Worm (Caenorhabditis elegans) whole organism, L4 larva: Measurements from ENCODE around the gene F40H3.3.
A peak's percentile ranks its signal among the peaks of the same experiment; 100 is the strongest.

Experiments used
- F37D6.2 ChIP-seq: sonication (generic microtip); optimal IDR thresholded peaks from 2 replicates; lab custom pipeline; 2016; ENCODE audit warnings: mild to moderate bottlenecking, missing genetic modification characterization, missing compliant biosample characterization
- F49E8.2 ChIP-seq: sonication (generic microtip); optimal IDR thresholded peaks from 2 replicates; lab custom pipeline; 2016; ENCODE audit warnings: missing compliant biosample characterization, mild to moderate bottlenecking, missing genetic modification characterization, borderline replicate concordance
- R02D3.7 ChIP-seq: fragments of 150-350 bp; sonication (generic microtip); optimal IDR thresholded peaks from 3 replicates; lab custom pipeline; 2014; ENCODE audit warnings: missing biosample characterization, missing genetic modification characterization
- T20F7.1 ChIP-seq: fragments of 200-800 bp; sonication (Bioruptor generic); optimal IDR thresholded peaks from 2 replicates; lab custom pipeline; 2018; ENCODE audit warnings: mild to moderate bottlenecking, missing genetic modification characterization, missing compliant biosample characterization
- T26A8.4 ChIP-seq: fragments of 200-800 bp; sonication (Bioruptor generic); IDR thresholded peaks from 2 replicates; pipeline ENCODE4 v1.3.6; 2022; ENCODE audit warnings: missing genetic modification characterization, missing compliant biosample characterization
- ZK546.5 ChIP-seq, 2 experiments: sonication (generic microtip); optimal IDR thresholded peaks; 2 replicates each; lab custom pipeline; 2017; ENCODE audit warnings: missing biosample characterization in 2 of 2, missing genetic modification characterization in 2 of 2
- aha-1 ChIP-seq: fragments of 150-350 bp; peaks from one replicate; lab custom pipeline; 2014; ENCODE audit warnings: missing biosample characterization, missing genetic modification characterization
- ceh-28 ChIP-seq: fragments of 150-350 bp; optimal IDR thresholded peaks from 2 replicates; lab custom pipeline; 2014; ENCODE audit warnings: missing biosample characterization, missing genetic modification reagents, missing genetic modification characterization
- ceh-44 ChIP-seq: fragments of 200-800 bp; sonication (Bioruptor generic); IDR thresholded peaks from 2 replicates; pipeline ENCODE4 v1.3.6; 2022; ENCODE audit warnings: missing genetic modification reagents, missing genetic modification characterization, missing compliant biosample characterization
- ceh-82 ChIP-seq: sonication (generic microtip); optimal IDR thresholded peaks from 2 replicates; lab custom pipeline; 2017; ENCODE audit warnings: missing biosample characterization, missing genetic modification characterization
- daf-16 ChIP-seq, 3 experiments: sonication (generic microtip); optimal IDR thresholded peaks; 2 replicates each; lab custom pipeline; 2016 to 2017; ENCODE audit warnings: missing genetic modification characterization in 3 of 3, missing genetic modification reagents in 3 of 3, mild to moderate bottlenecking in 2 of 3, missing compliant biosample characterization in 2 of 3, missing biosample characterization in 1 of 3, moderate library complexity in 1 of 3
- dmd-6 ChIP-seq: fragments of 200-800 bp; sonication (Bioruptor generic); IDR thresholded peaks from 2 replicates; pipeline ENCODE4 v1.3.6; 2022; ENCODE audit warnings: missing genetic modification reagents, missing genetic modification characterization, missing compliant biosample characterization
- dmd-8 ChIP-seq: fragments of 200-800 bp; sonication (Bioruptor generic); IDR thresholded peaks from 2 replicates; pipeline ENCODE4 v1.3.6; 2022; ENCODE audit warnings: missing genetic modification characterization, missing compliant biosample characterization
- egl-43 ChIP-seq: fragments of 200-800 bp; sonication (Bioruptor generic); IDR thresholded peaks from 2 replicates; pipeline ENCODE4 v1.3.6; 2022; ENCODE audit warnings: missing genetic modification reagents, missing genetic modification characterization, missing compliant biosample characterization
- fkh-10 ChIP-seq: fragments of 150-350 bp; optimal IDR thresholded peaks from 2 replicates; lab custom pipeline; 2014; ENCODE audit warnings: missing biosample characterization, missing genetic modification reagents, missing genetic modification characterization
- fos-1 ChIP-seq: fragments of 150-350 bp; optimal IDR thresholded peaks from 2 replicates; lab custom pipeline; 2014; ENCODE audit warnings: missing biosample characterization, missing genetic modification characterization
- hif-1 ChIP-seq, 2 experiments: sonication (generic microtip); optimal IDR thresholded peaks; 2 replicates each; lab custom pipeline; 2016 to 2017; ENCODE audit warnings: missing compliant biosample characterization in 2 of 2, missing genetic modification characterization in 2 of 2, missing genetic modification reagents in 2 of 2, missing genotype in 2 of 2, mild to moderate bottlenecking in 1 of 2
- hlh-11 ChIP-seq: fragments of 200-800 bp; sonication (Bioruptor generic); optimal IDR thresholded peaks from 2 replicates; lab custom pipeline; 2018; ENCODE audit warnings: mild to moderate bottlenecking, missing genetic modification characterization, missing compliant biosample characterization
- hlh-30 ChIP-seq: sonication (generic microtip); optimal IDR thresholded peaks from 2 replicates; lab custom pipeline; 2017; ENCODE audit warnings: antibody characterized with exemption, mild to moderate bottlenecking, missing genetic modification characterization, missing compliant biosample characterization; ENCODE audit not compliant: insufficient read depth
- lin-39 ChIP-seq: fragments of 150-350 bp; optimal IDR thresholded peaks from 2 replicates; lab custom pipeline; 2014; ENCODE audit warnings: missing biosample characterization, missing genetic modification reagents, missing genetic modification characterization
- madf-5 ChIP-seq, 2 experiments: fragments of 200-800 bp; sonication (Bioruptor generic); IDR thresholded peaks; 2 replicates each; pipeline ENCODE4 v1.3.6; 2022; ENCODE audit warnings: missing compliant biosample characterization in 2 of 2, missing genetic modification characterization in 2 of 2
- mes-2 ChIP-seq: sonication (generic microtip); optimal IDR thresholded peaks from 2 replicates; lab custom pipeline; 2016; ENCODE audit warnings: missing genotype, mild to moderate bottlenecking, missing genetic modification characterization, missing compliant biosample characterization; ENCODE audit not compliant: poor library complexity, severe bottlenecking
- mxl-3 ChIP-seq: fragments of 200-800 bp; sonication (Bioruptor generic); optimal IDR thresholded peaks from 2 replicates; lab custom pipeline; 2018; ENCODE audit warnings: mild to moderate bottlenecking, missing genetic modification characterization, missing compliant biosample characterization
- nhr-102 ChIP-seq: sonication (generic microtip); optimal IDR thresholded peaks from 2 replicates; lab custom pipeline; 2016; ENCODE audit warnings: mild to moderate bottlenecking, missing genetic modification characterization, moderate library complexity, missing compliant biosample characterization
- nhr-11 ChIP-seq: fragments of 150-350 bp; optimal IDR thresholded peaks from 2 replicates; lab custom pipeline; 2014; ENCODE audit warnings: missing biosample characterization, missing genetic modification characterization
- nhr-237 ChIP-seq: sonication (generic microtip); optimal IDR thresholded peaks from 2 replicates; lab custom pipeline; 2017; ENCODE audit warnings: missing biosample characterization, missing genetic modification characterization
- nhr-28 ChIP-seq: fragments of 150-350 bp; optimal IDR thresholded peaks from 2 replicates; lab custom pipeline; 2014; ENCODE audit warnings: missing biosample characterization, missing genetic modification characterization
- nhr-41 ChIP-seq: fragments of 200-800 bp; sonication (Bioruptor generic); IDR thresholded peaks from 2 replicates; pipeline ENCODE4 v1.3.6; 2022; ENCODE audit warnings: missing genetic modification reagents, missing genetic modification characterization, missing compliant biosample characterization
- nhr-42 ChIP-seq: fragments of 200-800 bp; sonication (Bioruptor generic); IDR thresholded peaks from 2 replicates; pipeline ENCODE4 v1.3.6; 2022; ENCODE audit warnings: missing genetic modification characterization, missing compliant biosample characterization
- nhr-76 ChIP-seq: fragments of 150-350 bp; optimal IDR thresholded peaks from 2 replicates; lab custom pipeline; 2014; ENCODE audit warnings: missing biosample characterization, missing genetic modification characterization
- pha-4 ChIP-seq, 2 experiments: fragments of 150-350 bp in 1 of 2; fragments of 200-800 bp in 1 of 2; sonication (Bioruptor generic) in 1 of 2; IDR thresholded peaks in 1 of 2; optimal IDR thresholded peaks in 1 of 2; 2 replicates each; pipeline versions ENCODE4 v1.3.6 to Lab custom; 2014 to 2022; ENCODE audit warnings: missing genetic modification characterization in 2 of 2, missing genetic modification reagents in 2 of 2, missing biosample characterization in 1 of 2, missing compliant biosample characterization in 1 of 2
- php-3 ChIP-seq: fragments of 200-800 bp; sonication (Bioruptor generic); IDR thresholded peaks from 2 replicates; pipeline ENCODE4 v1.3.6; 2022; ENCODE audit warnings: missing genetic modification reagents, missing genetic modification characterization, missing compliant biosample characterization
- rbr-2 ChIP-seq: sonication (generic microtip); optimal IDR thresholded peaks from 2 replicates; lab custom pipeline; 2016; ENCODE audit warnings: missing genotype, missing genetic modification characterization, missing compliant biosample characterization
- sdz-12 ChIP-seq: fragments of 200-800 bp; sonication (Bioruptor generic); optimal IDR thresholded peaks from 2 replicates; lab custom pipeline; 2018; ENCODE audit warnings: mild to moderate bottlenecking, missing genetic modification characterization, missing compliant biosample characterization
- set-16 ChIP-seq: fragments of 200-800 bp; sonication (Bioruptor generic); IDR thresholded peaks from 2 replicates; pipeline ENCODE4 v1.3.6; 2022; ENCODE audit warnings: missing genetic modification reagents, missing genetic modification characterization, missing compliant biosample characterization
- tra-1 ChIP-seq: fragments of 200-800 bp; sonication (Bioruptor generic); IDR thresholded peaks from 2 replicates; pipeline ENCODE4 v1.3.6; 2022; ENCODE audit warnings: missing genetic modification reagents, missing genetic modification characterization, missing compliant biosample characterization
- unc-130 ChIP-seq: sonication (generic microtip); optimal IDR thresholded peaks from 2 replicates; lab custom pipeline; 2016; ENCODE audit warnings: missing genetic modification reagents, missing genetic modification characterization, missing compliant biosample characterization
- ztf-7 ChIP-seq: fragments of 150-350 bp; optimal IDR thresholded peaks from 2 replicates; lab custom pipeline; 2014; ENCODE audit warnings: missing biosample characterization, missing genetic modification characterization

Gene F40H3.3

DNA sequence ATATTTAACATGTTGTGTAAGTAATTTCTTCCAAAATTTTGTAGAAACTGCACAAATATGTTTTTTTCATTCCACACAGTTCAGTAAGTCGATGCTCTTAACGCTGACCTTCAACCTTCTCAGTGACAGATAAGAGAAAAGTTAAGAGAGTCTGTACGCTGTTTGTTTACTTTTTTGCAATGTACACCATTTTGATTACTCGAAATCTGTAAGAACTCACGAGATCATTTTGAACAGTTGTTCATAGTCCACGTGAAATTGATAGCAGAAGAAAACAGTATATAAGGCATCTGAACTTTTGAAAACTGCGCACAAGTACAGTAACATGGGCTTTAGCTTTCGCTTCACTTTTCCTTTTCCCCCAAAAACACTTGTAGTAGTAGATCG is 7.4 kb downstream of the F40H3.3 start:
- TF ChIP-seq unc-130 (GFP tag; lab: Kevin White, UChicago) (no peak), aha-1 (tag; lab: Kevin White, UChicago) (peak; percentile 84), ZK546.5 (tag; optimal IDR thresholded peaks at IDR 0.05; lab: Kevin White, UChicago) (no peak), daf-16 (GFP tag; optimal IDR thresholded peaks at IDR 0.05; lab: Kevin White, UChicago) (no peak), daf-16 (tag; optimal IDR thresholded peaks at IDR 0.05; lab: Kevin White, UChicago) (peak; percentile 10)

DNA sequence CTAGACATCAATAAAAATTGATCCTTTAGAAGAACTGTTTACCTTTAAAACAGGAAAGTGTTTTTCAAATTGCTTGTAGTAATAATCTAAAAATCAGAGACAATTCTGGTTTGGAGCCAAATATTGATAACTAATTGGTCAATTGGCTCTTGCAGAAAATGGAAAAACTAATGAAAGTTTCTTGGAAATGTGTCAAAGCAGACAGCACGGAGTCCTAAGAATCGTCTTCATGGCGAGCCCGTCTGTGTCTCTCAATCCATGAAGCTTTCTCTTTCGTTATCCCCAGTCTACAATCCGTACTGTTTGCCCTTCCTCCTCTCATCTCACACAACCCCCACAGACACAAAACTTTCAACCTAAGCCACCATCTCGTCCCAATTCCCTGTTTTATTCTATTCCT is 8.2 kb downstream of the F40H3.3 start, which contains the start of gene F40H3.1:
F40H3.1 (plus strand) TSS at position 301 of the 400 bp plus-strand sequence.
- no peak for TF ChIP-seq nhr-28
- no peak for TF ChIP-seq hif-1 (tag; optimal IDR thresholded peaks at IDR 0.05; lab: Kevin White, UChicago)
- TF ChIP-seq nhr-102 (tag; lab: Kevin White, UChicago) = no peak
- TF ChIP-seq set-16 (GFP tag; lab: Robert Waterston, UW) = no peak
- TF ChIP-seq nhr-42 (GFP tag; lab: Robert Waterston, UW) = no peak
- TF ChIP-seq F37D6.2 (tag; lab: Kevin White, UChicago) = no peak
- no peak for TF ChIP-seq nhr-76 (tag; lab: Kevin White, UChicago)
- no peak for TF ChIP-seq lin-39 (tag; lab: Kevin White, UChicago)
- TF ChIP-seq madf-5 (GFP tag; IDR thresholded peaks at IDR 0.05; lab: Robert Waterston, UW) = no peak
- no peak for TF ChIP-seq egl-43 (GFP tag; lab: Robert Waterston, UW)
- no peak for TF ChIP-seq ceh-28 (tag; lab: Kevin White, UChicago)
- TF ChIP-seq php-3 (GFP tag; lab: Robert Waterston, UW) = no peak
- TF ChIP-seq F49E8.2 (tag; lab: Kevin White, UChicago) = no peak
- TF ChIP-seq ceh-82 (tag; lab: Kevin White, UChicago) = no peak
- TF ChIP-seq mes-2 (tag; lab: Kevin White, UChicago) = no peak
- no peak for TF ChIP-seq ztf-7 (tag; lab: Kevin White, UChicago)
- TF ChIP-seq nhr-41 (GFP tag; lab: Robert Waterston, UW) = no peak
- TF ChIP-seq T20F7.1 (GFP tag; lab: Kevin White, UChicago) = no peak
- TF ChIP-seq rbr-2 = no peak
- TF ChIP-seq, all 104 proteins: peak for 0

- peak; percentile 59 for TF ChIP-seq dmd-6 (GFP tag; lab: Robert Waterston, UW)
- TF ChIP-seq R02D3.7 (tag; lab: Kevin White, UChicago) = no peak
Observed at ce11 chrII:6180552-6180951, 9.2 kb downstream of the F40H3.3 start.

DNA sequence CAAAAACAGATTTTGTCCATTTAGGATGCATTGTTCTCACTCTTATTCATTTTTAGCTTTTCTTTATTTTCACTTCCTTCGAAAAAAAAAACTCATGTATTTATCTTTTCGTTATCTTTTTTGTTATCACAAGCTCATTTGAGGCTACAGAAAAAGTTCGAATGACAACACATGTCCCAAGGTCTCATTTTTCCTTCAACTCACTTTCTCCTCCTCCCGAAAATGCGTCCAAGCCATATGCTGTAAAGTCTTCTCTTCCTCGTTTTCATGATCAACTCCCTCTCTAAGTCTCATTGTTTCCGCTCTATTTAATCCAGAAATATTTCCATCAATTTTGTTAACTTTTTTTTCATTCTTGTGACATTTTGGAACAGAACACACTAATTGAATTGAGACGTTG is 10.0 kb downstream of the F40H3.3 start:
- peak; percentile 47 for TF ChIP-seq hlh-30
- no peak for TF ChIP-seq mxl-3 (GFP tag; lab: Kevin White, UChicago)
- peak; percentile 51 for TF ChIP-seq nhr-11 (tag; lab: Kevin White, UChicago)
- TF ChIP-seq daf-16 (GFP tag; optimal IDR thresholded peaks at IDR 0.05; lab: Kevin White, UChicago) = peak in 1 of 2 experiments; percentile 23
- no peak for TF ChIP-seq daf-16 (tag; optimal IDR thresholded peaks at IDR 0.05; lab: Kevin White, UChicago)
- peak; percentile 2 for TF ChIP-seq hlh-11 (tag; lab: Kevin White, UChicago)
- TF ChIP-seq, all 104 proteins: peak for 4

DNA sequence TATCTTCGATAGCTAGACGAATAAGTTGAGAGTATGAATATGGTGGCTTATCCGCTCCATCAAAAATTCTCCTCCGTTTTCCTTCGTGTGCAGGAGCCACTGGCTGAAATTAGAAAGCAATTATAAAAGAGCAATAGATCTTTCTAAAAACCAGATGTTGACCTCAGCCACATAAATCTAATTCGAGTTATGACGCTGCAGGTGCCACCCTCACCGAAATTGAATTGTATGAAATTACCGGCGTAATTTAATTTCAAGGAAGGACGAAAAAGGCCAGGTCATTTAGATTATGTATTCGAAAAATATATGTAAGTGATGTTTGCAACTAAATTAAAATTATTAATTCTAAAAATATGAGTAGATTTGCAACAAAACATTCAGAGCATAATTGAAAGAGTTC is 19.5 kb downstream of the F40H3.3 start:
- TF ChIP-seq lin-39 (tag; lab: Kevin White, UChicago) (no peak), tra-1 (GFP tag; lab: Robert Waterston, UW) (no peak), dmd-8 (GFP tag; lab: Robert Waterston, UW) (no peak), ceh-44 (GFP tag; lab: Robert Waterston, UW) (no peak), fkh-10 (GFP tag; lab: Kevin White, UChicago) (no peak), nhr-237 (tag; lab: Kevin White, UChicago) (no peak), set-16 (GFP tag; lab: Robert Waterston, UW) (no peak), pha-4 (GFP tag; IDR thresholded peaks at IDR 0.05; lab: Robert Waterston, UW) (no peak), pha-4 (tag; optimal IDR thresholded peaks at IDR 0.05; lab: Kevin White, UChicago) (no peak), php-3 (GFP tag; lab: Robert Waterston, UW) (no peak), T26A8.4 (GFP tag; lab: Robert Waterston, UW) (no peak), sdz-12 (no peak), fos-1 (tag; lab: Kevin White, UChicago) (no peak)
